Fruit fly (Drosophila melanogaster) whole organism, prepupa: ENCODE data around the gene Proc-R.

Source experiments
- Blimp-1 ChIP-seq: fragments of 200-800 bp; sonication (Bioruptor generic); optimal IDR thresholded peaks from 3 replicates; lab custom pipeline; 2017; ENCODE audit warnings: missing biosample characterization, missing genetic modification characterization, mild to moderate bottlenecking, moderate library complexity, missing genetic modification reagents
- CG10631 ChIP-seq: fragments of 200-800 bp; sonication (Bioruptor generic); optimal IDR thresholded peaks from 2 replicates; lab custom pipeline; 2016; ENCODE audit warnings: missing biosample characterization, missing genetic modification characterization
- CG10669 ChIP-seq: fragments of 200-800 bp; sonication (Bioruptor generic); optimal IDR thresholded peaks from 3 replicates; lab custom pipeline; 2018; ENCODE audit warnings: missing biosample characterization, mild to moderate bottlenecking, missing genetic modification characterization, moderate library complexity
- CG11294 ChIP-seq: fragments of 200-800 bp; sonication (Bioruptor generic); IDR thresholded peaks from 2 replicates; pipeline ENCODE4 v1.3.6; 2022; ENCODE audit warnings: missing biosample characterization, missing genetic modification characterization
- CG11762 ChIP-seq: fragments of 200-800 bp; sonication (Bioruptor generic); optimal IDR thresholded peaks from 3 replicates; lab custom pipeline; 2016; ENCODE audit warnings: missing biosample characterization, missing genetic modification characterization; ENCODE audit not compliant: insufficient read depth
- CG11902 ChIP-seq: fragments of 200-800 bp; sonication (Bioruptor generic); optimal IDR thresholded peaks from 3 replicates; lab custom pipeline; 2016; ENCODE audit warnings: missing biosample characterization, missing genetic modification characterization
- CG15336 ChIP-seq: fragments of 200-800 bp; sonication (Bioruptor generic); IDR thresholded peaks from 2 replicates; pipeline ENCODE4 v1.3.6; 2022; ENCODE audit warnings: missing biosample characterization, missing genetic modification characterization
- CG1621 ChIP-seq: fragments of 200-800 bp; sonication (Bioruptor generic); optimal IDR thresholded peaks from 3 replicates; lab custom pipeline; 2018; ENCODE audit warnings: missing biosample characterization, mild to moderate bottlenecking, missing genetic modification characterization
- CG16779 ChIP-seq: fragments of 200-800 bp; sonication (Bioruptor generic); optimal IDR thresholded peaks from 3 replicates; lab custom pipeline; 2017; ENCODE audit warnings: missing biosample characterization, mild to moderate bottlenecking, missing genetic modification characterization
- CG3032 ChIP-seq: fragments of 200-800 bp; optimal IDR thresholded peaks from 2 replicates; lab custom pipeline; 2019; ENCODE audit warnings: missing biosample characterization, mild to moderate bottlenecking, missing genetic modification characterization, moderate library complexity
- CG34406 ChIP-seq: fragments of 200-800 bp; sonication (Bioruptor generic); optimal IDR thresholded peaks from 3 replicates; lab custom pipeline; 2016; ENCODE audit warnings: missing biosample characterization, missing genetic modification characterization
- CG3919 ChIP-seq: fragments of 200-800 bp; sonication (Bioruptor generic); optimal IDR thresholded peaks from 3 replicates; lab custom pipeline; 2016; ENCODE audit warnings: missing biosample characterization, missing genetic modification characterization
- CG4318 ChIP-seq: fragments of 200-800 bp; sonication (Bioruptor generic); optimal IDR thresholded peaks from 3 replicates; lab custom pipeline; 2017; ENCODE audit warnings: missing biosample characterization, mild to moderate bottlenecking, missing genetic modification characterization
- CG6276 ChIP-seq: fragments of 200-800 bp; sonication (Bioruptor generic); optimal IDR thresholded peaks from 2 replicates; lab custom pipeline; 2017; ENCODE audit warnings: missing biosample characterization, mild to moderate bottlenecking, missing genetic modification characterization
- CG6792 ChIP-seq: fragments of 200-800 bp; sonication (Bioruptor generic); optimal IDR thresholded peaks from 3 replicates; lab custom pipeline; 2016; ENCODE audit warnings: missing biosample characterization, missing genetic modification characterization
- CG6854 ChIP-seq: fragments of 200-800 bp; sonication (Bioruptor generic); optimal IDR thresholded peaks from 2 replicates; lab custom pipeline; 2017; ENCODE audit warnings: missing biosample characterization, mild to moderate bottlenecking, missing genetic modification characterization
- CG7368 ChIP-seq: fragments of 200-800 bp; sonication (Bioruptor generic); optimal IDR thresholded peaks from 3 replicates; lab custom pipeline; 2016; ENCODE audit warnings: missing biosample characterization, missing genetic modification characterization
- CG8119 ChIP-seq: fragments of 200-800 bp; sonication (Bioruptor generic); IDR thresholded peaks from 3 replicates; pipeline ENCODE4 v1.3.6; 2022; ENCODE audit warnings: missing biosample characterization, missing genetic modification characterization
- CG8319 ChIP-seq: fragments of 200-800 bp; sonication (Bioruptor generic); optimal IDR thresholded peaks from 3 replicates; lab custom pipeline; 2016; ENCODE audit warnings: missing biosample characterization, missing genetic modification characterization
- CG8632 ChIP-seq: fragments of 200-800 bp; sonication (Bioruptor generic); optimal IDR thresholded peaks from 3 replicates; lab custom pipeline; 2016; ENCODE audit warnings: missing biosample characterization, missing genetic modification characterization
- CG9139 ChIP-seq: fragments of 200-800 bp; sonication (Bioruptor generic); optimal IDR thresholded peaks from 3 replicates; lab custom pipeline; 2017; ENCODE audit warnings: missing biosample characterization, mild to moderate bottlenecking, missing genetic modification characterization
- Eip75B ChIP-seq: fragments of 200-800 bp; sonication (Bioruptor generic); optimal IDR thresholded peaks from 3 replicates; lab custom pipeline; 2016; ENCODE audit warnings: missing biosample characterization, missing genetic modification characterization
- Eip93F ChIP-seq: fragments of 200-800 bp; sonication (Bioruptor generic); optimal IDR thresholded peaks from 2 replicates; lab custom pipeline; 2016; ENCODE audit warnings: missing biosample characterization, mild to moderate bottlenecking, missing genetic modification characterization
- Ets21C ChIP-seq: fragments of 200-800 bp; sonication (Bioruptor generic); optimal IDR thresholded peaks from 3 replicates; lab custom pipeline; 2016; ENCODE audit warnings: missing biosample characterization, missing genetic modification characterization
- Gug ChIP-seq: fragments of 200-800 bp; sonication (Bioruptor generic); IDR thresholded peaks from 2 replicates; pipeline ENCODE4 v1.3.6; 2022; ENCODE audit warnings: missing biosample characterization, missing genetic modification characterization
- Hr38 ChIP-seq: sonication (Bioruptor generic); optimal IDR thresholded peaks from 2 replicates; lab custom pipeline; 2016; ENCODE audit warnings: missing biosample characterization, missing genetic modification characterization
- Hr4 ChIP-seq: fragments of 200-800 bp; sonication (Bioruptor generic); optimal IDR thresholded peaks from 3 replicates; lab custom pipeline; 2016; ENCODE audit warnings: missing biosample characterization, missing genetic modification characterization
- Met ChIP-seq: fragments of 200-800 bp; sonication (Bioruptor generic); optimal IDR thresholded peaks from 3 replicates; lab custom pipeline; 2016; ENCODE audit warnings: missing biosample characterization, missing genetic modification characterization
- Smox ChIP-seq: fragments of 200-800 bp; sonication (Bioruptor generic); optimal IDR thresholded peaks from 3 replicates; lab custom pipeline; 2016; ENCODE audit warnings: missing biosample characterization, missing genetic modification characterization
- Sox102F ChIP-seq: fragments of 200-800 bp; sonication (Bioruptor generic); optimal IDR thresholded peaks from 2 replicates; lab custom pipeline; 2016; ENCODE audit warnings: missing biosample characterization, mild to moderate bottlenecking, missing genetic modification characterization
- Sox14 ChIP-seq: fragments of 200-800 bp; sonication (Bioruptor generic); optimal IDR thresholded peaks from 3 replicates; lab custom pipeline; 2016; ENCODE audit warnings: missing biosample characterization, missing genetic modification characterization
- Sox15 ChIP-seq: fragments of 200-800 bp; sonication (Bioruptor generic); optimal IDR thresholded peaks from 3 replicates; lab custom pipeline; 2016; ENCODE audit warnings: missing biosample characterization, missing genetic modification characterization
- acj6 ChIP-seq: fragments of 200-800 bp; sonication (Bioruptor generic); optimal IDR thresholded peaks from 3 replicates; lab custom pipeline; 2016; ENCODE audit warnings: missing biosample characterization, missing genetic modification characterization
- eg ChIP-seq: fragments of 200-800 bp; sonication (Bioruptor generic); IDR thresholded peaks from 3 replicates; pipeline ENCODE4 v1.3.6; 2022; ENCODE audit warnings: missing biosample characterization, missing genetic modification characterization
- esn ChIP-seq: fragments of 200-800 bp; sonication (Bioruptor generic); optimal IDR thresholded peaks from 2 replicates; lab custom pipeline; 2016; ENCODE audit warnings: missing biosample characterization, mild to moderate bottlenecking, missing genetic modification characterization, moderate library complexity
- fd59A ChIP-seq: fragments of 200-800 bp; sonication (Bioruptor generic); optimal IDR thresholded peaks from 2 replicates; lab custom pipeline; 2017; ENCODE audit warnings: missing biosample characterization, mild to moderate bottlenecking, missing genetic modification characterization, missing genetic modification reagents
- fd85E ChIP-seq: fragments of 200-800 bp; sonication (Bioruptor generic); optimal IDR thresholded peaks from 3 replicates; lab custom pipeline; 2016; ENCODE audit warnings: missing biosample characterization, missing genetic modification characterization
- fkh ChIP-seq: fragments of 200-800 bp; sonication (Bioruptor generic); optimal IDR thresholded peaks from 3 replicates; lab custom pipeline; 2017; ENCODE audit warnings: missing biosample characterization, mild to moderate bottlenecking, missing genetic modification characterization, moderate library complexity
- lz ChIP-seq: fragments of 200-800 bp; sonication (Bioruptor generic); optimal IDR thresholded peaks from 3 replicates; lab custom pipeline; 2016; ENCODE audit warnings: missing biosample characterization, missing genetic modification characterization
- net ChIP-seq: fragments of 200-800 bp; sonication (Bioruptor generic); optimal IDR thresholded peaks from 3 replicates; lab custom pipeline; 2016; ENCODE audit warnings: missing biosample characterization, missing genetic modification characterization
- salr ChIP-seq, 2 experiments: fragments of 200-800 bp; sonication (Bioruptor generic); optimal IDR thresholded peaks; 3 replicates each; lab custom pipeline; 2016 to 2018; ENCODE audit warnings: missing biosample characterization in 2 of 2, missing genetic modification characterization in 2 of 2, mild to moderate bottlenecking in 1 of 2
- spab ChIP-seq: fragments of 200-800 bp; sonication (Bioruptor generic); optimal IDR thresholded peaks from 2 replicates; lab custom pipeline; 2017; ENCODE audit warnings: missing biosample characterization, mild to moderate bottlenecking, missing genetic modification characterization, missing genetic modification reagents
- ss ChIP-seq, 2 experiments: fragments of 200-800 bp; sonication (Bioruptor generic); optimal IDR thresholded peaks; 2 replicates in 1 of 2; 3 replicates in 1 of 2; lab custom pipeline; 2017 to 2018; ENCODE audit warnings: mild to moderate bottlenecking in 2 of 2, missing biosample characterization in 2 of 2, missing genetic modification characterization in 2 of 2, moderate library complexity in 1 of 2
- topi ChIP-seq: fragments of 200-800 bp; sonication (Bioruptor generic); optimal IDR thresholded peaks from 3 replicates; lab custom pipeline; 2016; ENCODE audit warnings: missing biosample characterization, missing genetic modification characterization
- vri ChIP-seq: fragments of 200-800 bp; sonication (Bioruptor generic); optimal IDR thresholded peaks from 3 replicates; lab custom pipeline; 2016; ENCODE audit warnings: missing biosample characterization, mild to moderate bottlenecking, missing genetic modification characterization

Gene Proc-R

DNA sequence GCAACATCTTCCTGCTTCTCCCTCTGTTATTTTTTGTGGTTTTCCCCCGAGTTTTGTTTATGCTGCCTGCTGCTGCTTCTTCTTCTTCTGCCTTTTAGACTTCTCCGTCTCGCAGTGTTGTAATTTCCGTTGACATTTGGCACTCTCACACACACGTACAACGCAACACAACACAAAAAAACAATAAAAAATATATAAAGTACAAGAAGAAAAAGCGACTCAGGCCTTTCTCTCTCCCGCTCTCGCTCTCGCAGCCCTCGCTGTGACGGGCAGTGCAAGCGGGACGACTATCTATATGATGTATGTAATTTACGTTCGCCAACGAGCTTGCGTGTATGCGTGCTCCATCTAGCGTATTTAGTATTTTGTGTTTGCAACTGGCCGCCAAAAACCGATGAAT, 21.6 kb upstream of the Proc-R start (continued):
- TF ChIP-seq acj6 (GFP tag; lab: Kevin White, UChicago) (peak; percentile 8), fkh (GFP tag; lab: Kevin White, UChicago) (peak; percentile 62), esn (GFP tag; lab: Kevin White, UChicago) (peak; percentile 11), Sox15 (GFP tag; lab: Kevin White, UChicago) (no peak), CG10631 (GFP tag; lab: Kevin White, UChicago) (peak; percentile 51), Eip75B (peak; percentile 39), CG16779 (tag; lab: Kevin White, UChicago) (peak; percentile 83), Hr4 (GFP tag; lab: Kevin White, UChicago) (peak; percentile 36), vri (GFP tag; lab: Kevin White, UChicago) (peak; percentile 87), CG4318 (peak; percentile 25), Eip93F (GFP tag; lab: Kevin White, UChicago) (peak; percentile 2), CG1621 (peak; percentile 58), Hr38 (GFP tag; lab: Kevin White, UChicago) (no peak), lz (GFP tag; lab: Kevin White, UChicago) (peak; percentile 14), CG7368 (GFP tag; lab: Kevin White, UChicago) (no peak), CG11762 (GFP tag; lab: Kevin White, UChicago) (no peak), CG15336 (GFP tag; lab: Robert Waterston, UW) (peak; percentile 73), CG10669 (GFP tag; lab: Kevin White, UChicago) (peak; percentile 56), CG11294 (0 out of 2 replicates have a peak, but pooled peaks have one; percentile 13), fd59A (GFP tag; lab: Kevin White, UChicago) (peak; percentile 52), Met (GFP tag; lab: Kevin White, UChicago) (peak; percentile 50), CG6276 (peak; percentile 91), CG8632 (GFP tag; lab: Kevin White, UChicago) (peak; percentile 37), CG8119 (GFP tag; lab: Robert Waterston, UW) (peak; percentile 69)

DNA sequence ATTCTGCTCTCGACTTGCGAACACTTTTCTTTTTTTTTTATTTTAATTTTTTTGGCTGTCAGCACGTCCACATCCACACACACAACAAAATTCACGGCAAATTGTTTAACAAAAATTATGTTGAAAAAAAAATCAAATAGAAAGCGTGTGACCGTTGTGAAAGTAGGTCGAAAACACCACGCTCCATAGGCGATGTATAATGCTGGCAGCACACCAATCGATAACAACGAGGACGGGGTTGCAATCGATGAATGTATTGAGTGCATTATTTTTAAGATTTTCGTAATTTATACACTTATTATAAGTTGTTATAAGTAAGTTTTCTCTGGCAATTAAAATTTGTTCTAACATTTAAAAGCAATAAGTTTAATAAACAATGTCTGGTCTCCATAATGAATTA, 21.0 kb upstream of the Proc-R start, which contains the start of gene Pp2C1:
TSS of gene Pp2C1 (minus strand) at position 181 of the 400 bp plus-strand sequence.
- TF ChIP-seq Blimp-1 (GFP tag; lab: Kevin White, UChicago) (no peak), CG15336 (GFP tag; lab: Robert Waterston, UW) (no peak), CG9139 (GFP tag; lab: Kevin White, UChicago) (no peak), CG7368 (GFP tag; lab: Kevin White, UChicago) (no peak), CG8319 (no peak), CG11762 (GFP tag; lab: Kevin White, UChicago) (no peak)

- TF ChIP-seq Ets21C (GFP tag; lab: Kevin White, UChicago) (no peak), esn (GFP tag; lab: Kevin White, UChicago) (peak; percentile 60), fkh (GFP tag; lab: Kevin White, UChicago) (no peak), CG3032 (tag; lab: Kevin White, UChicago) (peak; percentile 3), lz (GFP tag; lab: Kevin White, UChicago) (peak; percentile 33), Hr4 (GFP tag; lab: Kevin White, UChicago) (peak; percentile 20), vri (GFP tag; lab: Kevin White, UChicago) (peak; percentile 60), eg (GFP tag; lab: Robert Waterston, UW) (peak; percentile 52; the same call in 1 of the 3 replicates), CG6854 (GFP tag; lab: Kevin White, UChicago) (peak; percentile 47), fd85E (GFP tag; lab: Kevin White, UChicago) (peak; percentile 16), fd59A (GFP tag; lab: Kevin White, UChicago) (no peak), CG6792 (GFP tag; lab: Kevin White, UChicago) (peak; percentile 29), CG11762 (GFP tag; lab: Kevin White, UChicago) (no peak), Sox14 (GFP tag; lab: Kevin White, UChicago) (peak; percentile 32), CG34406 (GFP tag; lab: Kevin White, UChicago) (no peak), spab (no peak), net (peak; percentile 48), ss (GFP tag; optimal IDR thresholded peaks at IDR 0.05; lab: Kevin White, UChicago) (peak; percentile 50 to 56), Gug (GFP tag; lab: Robert Waterston, UW) (0 out of 2 replicates have a peak, but pooled peaks have one; percentile 10), CG9139 (GFP tag; lab: Kevin White, UChicago) (no peak), topi (GFP tag; lab: Kevin White, UChicago) (peak; percentile 38), Sox102F (GFP tag; lab: Kevin White, UChicago) (peak; percentile 59), CG3919 (GFP tag; lab: Kevin White, UChicago) (peak; percentile 35), CG7368 (GFP tag; lab: Kevin White, UChicago) (peak; percentile 34), CG4318 (no peak), salr (GFP tag; optimal IDR thresholded peaks at IDR 0.05; lab: Kevin White, UChicago) (no peak), Smox (GFP tag; lab: Kevin White, UChicago) (peak; percentile 46), CG11902 (GFP tag; lab: Kevin White, UChicago) (no peak), Eip75B (peak; percentile 6)
These were observed 19.8 kb upstream of the Proc-R start, which contains the start of gene ctp for dm6 chrX:4687778-4688399. TSS of gene ctp (plus strand) at chrX:4687800.
